Worm (Caenorhabditis elegans) whole organism, mixed stage, embryonic: ENCODE results near the gene srh-52.

Source experiments
- M03D4.4 ChIP-seq: sonication (generic microtip); optimal IDR thresholded peaks from 2 replicates; lab custom pipeline; 2017; ENCODE audit warnings: mild to moderate bottlenecking, missing genetic modification characterization, missing compliant biosample characterization
- bed-3 ChIP-seq: fragments of 200-800 bp; sonication (Bioruptor generic); optimal IDR thresholded peaks from 3 replicates; lab custom pipeline; 2018; ENCODE audit warnings: mild to moderate bottlenecking, missing genetic modification characterization, moderate library complexity, missing compliant biosample characterization
- blmp-1 ChIP-seq: fragments of 150-350 bp; optimal IDR thresholded peaks from 2 replicates; lab custom pipeline; 2014; ENCODE audit warnings: missing biosample characterization, missing genetic modification characterization
- ceh-39 ChIP-seq: fragments of 150-350 bp; optimal IDR thresholded peaks from 2 replicates; lab custom pipeline; 2014; ENCODE audit warnings: missing biosample characterization, missing genetic modification characterization
- ceh-43 ChIP-seq: fragments of 200-800 bp; sonication (Bioruptor generic); optimal IDR thresholded peaks from 2 replicates; lab custom pipeline; 2018; ENCODE audit warnings: mild to moderate bottlenecking, missing genetic modification characterization, moderate library complexity, missing compliant biosample characterization
- ceh-83 ChIP-seq: fragments of 200-800 bp; sonication (Bioruptor generic); optimal IDR thresholded peaks from 2 replicates; lab custom pipeline; 2018; ENCODE audit warnings: mild to moderate bottlenecking, missing genetic modification characterization, missing compliant biosample characterization
- ces-1 ChIP-seq: fragments of 150-350 bp; optimal IDR thresholded peaks from 2 replicates; lab custom pipeline; 2014; ENCODE audit warnings: missing biosample characterization, missing genetic modification reagents, missing genetic modification characterization
- cnd-1 ChIP-seq: fragments of 200-800 bp; sonication (Bioruptor generic); optimal IDR thresholded peaks from 2 replicates; lab custom pipeline; 2018; ENCODE audit warnings: mild to moderate bottlenecking, missing genetic modification characterization, missing compliant biosample characterization
- elt-1 ChIP-seq: sonication (generic microtip); optimal IDR thresholded peaks from 2 replicates; lab custom pipeline; 2017; ENCODE audit warnings: missing genetic modification characterization, mild to moderate bottlenecking, missing compliant biosample characterization, antibody characterized with exemption, moderate library complexity, borderline replicate concordance; ENCODE audit not compliant: insufficient read depth
- elt-3 ChIP-seq: fragments of 150-350 bp; optimal IDR thresholded peaks from 2 replicates; lab custom pipeline; 2014; ENCODE audit warnings: missing biosample characterization, missing genetic modification characterization
- flh-1 ChIP-seq: fragments of 200-800 bp; sonication (Bioruptor generic); optimal IDR thresholded peaks from 2 replicates; lab custom pipeline; 2018; ENCODE audit warnings: mild to moderate bottlenecking, missing genetic modification characterization, moderate library complexity, missing compliant biosample characterization
- ham-2 ChIP-seq: fragments of 200-800 bp; sonication (Bioruptor generic); optimal IDR thresholded peaks from 2 replicates; lab custom pipeline; 2018; ENCODE audit warnings: mild to moderate bottlenecking, missing genetic modification characterization, missing compliant biosample characterization
- hlh-1 ChIP-seq: fragments of 150-350 bp; optimal IDR thresholded peaks from 2 replicates; lab custom pipeline; 2014; ENCODE audit warnings: missing biosample characterization, missing genetic modification reagents, missing genetic modification characterization
- lin-13 ChIP-seq: fragments of 150-350 bp; optimal IDR thresholded peaks from 2 replicates; lab custom pipeline; 2014; ENCODE audit warnings: missing biosample characterization, missing genetic modification characterization
- lin-32 ChIP-seq: fragments of 200-800 bp; sonication (Bioruptor generic); optimal IDR thresholded peaks from 2 replicates; lab custom pipeline; 2018; ENCODE audit warnings: mild to moderate bottlenecking, missing genetic modification characterization, missing compliant biosample characterization
- lsy-2 ChIP-seq: fragments of 150-350 bp; optimal IDR thresholded peaks from 2 replicates; lab custom pipeline; 2014; ENCODE audit warnings: missing biosample characterization, missing genetic modification characterization
- mep-1 ChIP-seq: fragments of 150-350 bp; optimal IDR thresholded peaks from 2 replicates; lab custom pipeline; 2017; ENCODE audit warnings: missing biosample characterization, missing genetic modification reagents, missing genetic modification characterization, inconsistent platforms
- nhr-12 ChIP-seq: fragments of 150-350 bp; optimal IDR thresholded peaks from 2 replicates; lab custom pipeline; 2014; ENCODE audit warnings: missing biosample characterization, missing genetic modification characterization
- nhr-2 ChIP-seq: fragments of 150-350 bp; optimal IDR thresholded peaks from 2 replicates; lab custom pipeline; 2014; ENCODE audit warnings: missing biosample characterization, missing genetic modification characterization
- nhr-237 ChIP-seq: fragments of 150-350 bp; optimal IDR thresholded peaks from 2 replicates; lab custom pipeline; 2014; ENCODE audit warnings: missing biosample characterization, missing genetic modification characterization
- nhr-76 ChIP-seq: sonication (generic microtip); optimal IDR thresholded peaks from 2 replicates; lab custom pipeline; 2017; ENCODE audit warnings: missing biosample characterization, missing genetic modification characterization
- pha-4 ChIP-seq: fragments of 150-350 bp; optimal IDR thresholded peaks from 2 replicates; lab custom pipeline; 2018; ENCODE audit warnings: missing biosample characterization, missing genetic modification reagents, missing genetic modification characterization
- sem-2 ChIP-seq: fragments of 200-800 bp; sonication (Bioruptor generic); optimal IDR thresholded peaks from 2 replicates; lab custom pipeline; 2018; ENCODE audit warnings: mild to moderate bottlenecking, missing genetic modification characterization, missing compliant biosample characterization
- snpc-4 ChIP-seq: fragments of 150-350 bp; optimal IDR thresholded peaks from 2 replicates; lab custom pipeline; 2014; ENCODE audit warnings: missing biosample characterization, missing genetic modification characterization
- sptf-1 ChIP-seq: sonication (generic microtip); optimal IDR thresholded peaks from 2 replicates; lab custom pipeline; 2017; ENCODE audit warnings: mild to moderate bottlenecking, missing genetic modification characterization, moderate library complexity, missing compliant biosample characterization
- tbx-8 ChIP-seq: fragments of 200-800 bp; sonication (Bioruptor generic); optimal IDR thresholded peaks from 2 replicates; lab custom pipeline; 2018; ENCODE audit warnings: mild to moderate bottlenecking, missing genetic modification characterization, moderate library complexity, missing compliant biosample characterization
- unc-120 ChIP-seq: sonication (generic microtip); optimal IDR thresholded peaks from 2 replicates; lab custom pipeline; 2017; ENCODE audit warnings: missing genetic modification characterization, missing compliant biosample characterization; ENCODE audit not compliant: poor library complexity, severe bottlenecking
- unc-39 ChIP-seq: fragments of 150-350 bp; optimal IDR thresholded peaks from 2 replicates; lab custom pipeline; 2014; ENCODE audit warnings: missing biosample characterization, missing genetic modification characterization
- unc-62 ChIP-seq: fragments of 150-350 bp; optimal IDR thresholded peaks from 2 replicates; lab custom pipeline; 2014; ENCODE audit warnings: missing biosample characterization, missing genetic modification reagents, missing genetic modification characterization
- zip-8 ChIP-seq: fragments of 150-350 bp; optimal IDR thresholded peaks from 2 replicates; lab custom pipeline; 2014; ENCODE audit warnings: missing biosample characterization, missing genetic modification characterization
- ztf-11 ChIP-seq: fragments of 150-350 bp; optimal IDR thresholded peaks from 2 replicates; lab custom pipeline; 2014; ENCODE audit warnings: missing biosample characterization, missing genetic modification characterization

The srh-52 gene

DNA sequence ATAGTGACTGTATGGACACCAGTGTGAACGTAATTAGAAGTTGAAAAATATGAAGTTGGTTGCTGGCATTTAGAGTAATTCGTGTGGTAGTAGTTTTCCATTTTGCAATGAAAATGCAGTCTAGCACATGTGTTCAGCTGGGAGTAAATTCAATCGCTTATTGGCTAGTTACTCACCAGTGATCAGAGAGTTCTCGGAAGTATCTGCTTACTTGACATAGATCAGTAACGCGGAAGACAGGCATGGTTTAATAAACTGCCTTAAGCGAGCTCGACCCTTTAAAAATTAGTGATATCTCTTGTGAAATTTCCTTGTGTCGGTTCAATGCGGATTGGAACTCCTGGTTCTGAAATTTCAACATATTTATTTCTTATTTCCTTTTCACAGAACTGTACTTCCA, at the start of gene srh-52:
srh-52 (minus strand) TSS at position 101 of the 400 bp plus-strand sequence.
- TF ChIP-seq ztf-11 (tag; lab: Kevin White, UChicago): no peak
- TF ChIP-seq zip-8 (tag; lab: Kevin White, UChicago): no peak
- TF ChIP-seq nhr-237 (tag; lab: Kevin White, UChicago): no peak
- no peak for TF ChIP-seq unc-62 (GFP tag; lab: Kevin White, UChicago)
- TF ChIP-seq hlh-1 (tag; lab: Kevin White, UChicago): no peak
- TF ChIP-seq tbx-8 (GFP tag; lab: Kevin White, UChicago): no peak
- TF ChIP-seq flh-1 (GFP tag; lab: Kevin White, UChicago): no peak
- TF ChIP-seq M03D4.4 (tag; lab: Kevin White, UChicago): no peak

DNA sequence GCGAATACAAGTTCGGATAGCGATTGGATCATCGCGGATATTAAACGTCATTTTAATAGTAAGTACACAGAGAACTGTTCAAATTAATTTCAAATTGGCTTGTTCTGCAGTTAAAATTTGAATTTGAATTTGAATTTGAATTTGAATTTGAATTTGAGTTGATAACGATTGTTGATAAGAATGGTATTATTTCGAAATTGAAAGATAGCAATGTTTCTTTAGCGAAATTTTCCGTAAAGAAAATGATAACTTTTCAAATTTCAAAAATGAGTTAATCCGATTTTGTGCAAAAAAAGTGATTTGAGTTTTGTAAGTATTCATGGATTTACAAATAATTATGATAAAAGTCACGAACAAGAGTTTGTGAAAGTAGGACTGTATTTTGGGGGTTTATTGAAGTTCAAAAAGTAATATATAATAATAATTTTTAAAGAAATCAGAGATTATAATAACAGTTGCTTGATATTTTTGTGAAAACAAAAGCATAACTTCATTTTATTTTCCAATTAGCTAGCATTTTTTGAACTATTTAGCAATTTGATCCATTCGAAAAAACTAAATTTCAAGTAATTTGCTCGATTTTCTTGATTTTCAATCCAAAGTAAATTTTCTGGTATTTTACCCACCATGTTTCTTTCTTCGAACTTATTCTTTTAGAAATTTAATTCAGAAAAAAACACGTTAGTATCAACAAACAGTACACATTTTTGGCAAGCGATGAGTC, 49.4 kb upstream of the srh-52 start, which contains the start of gene Y36E3A.2:
Y36E3A.2 (plus strand) TSS at position 674 of the 724 bp plus-strand sequence.
- TF ChIP-seq ham-2 (GFP tag; lab: Kevin White, UChicago) (no peak), bed-3 (GFP tag; lab: Kevin White, UChicago) (no peak), nhr-12 (tag; lab: Kevin White, UChicago) (no peak), nhr-76 (tag; lab: Kevin White, UChicago) (no peak), snpc-4 (tag; lab: Kevin White, UChicago) (no peak), sem-2 (GFP tag; lab: Kevin White, UChicago) (no peak), lsy-2 (tag; lab: Kevin White, UChicago) (no peak), ceh-43 (no peak), mep-1 (no peak), blmp-1 (tag; lab: Kevin White, UChicago) (no peak), unc-62 (GFP tag; lab: Kevin White, UChicago) (no peak), ces-1 (no peak)

DNA sequence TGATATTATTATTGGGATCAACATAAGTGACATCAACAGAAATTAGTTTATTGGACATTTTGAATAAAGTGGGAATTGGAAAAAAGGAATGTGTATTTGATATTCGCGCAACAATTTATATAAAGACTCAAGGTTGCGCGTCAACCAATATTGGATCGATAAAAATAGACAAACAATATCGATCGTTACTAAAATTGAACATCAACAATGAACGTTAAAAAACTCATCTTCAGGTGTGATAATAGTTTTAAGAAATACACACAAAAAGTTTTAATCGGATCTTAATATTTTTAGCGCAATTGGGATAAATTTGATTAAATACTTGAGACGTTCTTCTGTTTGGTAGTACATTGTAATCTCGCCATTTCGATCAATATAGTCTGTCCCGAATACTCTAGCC, 47.5 kb upstream of the srh-52 start, which contains the start of gene fbxa-104:
fbxa-104 (minus strand) TSS at position 83 of the 400 bp plus-strand sequence.
- TF ChIP-seq ces-1: no peak
- TF ChIP-seq unc-62 (GFP tag; lab: Kevin White, UChicago): no peak
- no peak for TF ChIP-seq mep-1
- no peak for TF ChIP-seq elt-3 (tag; lab: Kevin White, UChicago)
- no peak for TF ChIP-seq lin-32
- TF ChIP-seq unc-120 (tag; lab: Kevin White, UChicago): no peak
- TF ChIP-seq M03D4.4 (tag; lab: Kevin White, UChicago): no peak
- no peak for TF ChIP-seq ceh-39 (tag; lab: Kevin White, UChicago)
- TF ChIP-seq elt-1 (tag; lab: Kevin White, UChicago): no peak
- no peak for TF ChIP-seq lin-13 (tag; lab: Kevin White, UChicago)
- no peak for TF ChIP-seq unc-39 (tag; lab: Kevin White, UChicago)
- TF ChIP-seq ceh-43: no peak
- no peak for TF ChIP-seq sptf-1
- no peak for TF ChIP-seq hlh-1 (tag; lab: Kevin White, UChicago)
- no peak for TF ChIP-seq flh-1 (GFP tag; lab: Kevin White, UChicago)
- TF ChIP-seq, all 35 proteins: peak for 0

DNA sequence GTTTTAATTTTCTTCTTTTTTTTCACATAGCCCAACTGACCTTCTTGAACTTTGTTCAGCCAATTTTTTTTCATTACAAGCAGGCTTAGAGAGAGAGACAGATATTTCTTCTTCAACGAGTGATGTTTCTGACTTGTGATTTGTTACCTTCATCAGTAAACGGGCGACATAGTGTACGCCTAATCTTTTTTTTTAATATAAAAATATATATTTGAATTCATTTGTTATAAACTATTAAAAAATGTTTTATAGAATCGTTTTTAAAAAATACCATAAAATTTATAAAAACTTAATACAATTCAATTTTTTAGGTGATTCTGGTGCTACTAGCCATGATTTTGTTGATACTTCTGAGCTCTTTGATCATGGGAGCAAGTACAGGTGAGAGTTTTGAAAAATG, 41.7 kb upstream of the srh-52 start, which contains the start of gene T06E6.10:
T06E6.10 (plus strand) TSS at position 301 of the 400 bp plus-strand sequence.
- TF ChIP-seq mep-1: no peak
- TF ChIP-seq ham-2 (GFP tag; lab: Kevin White, UChicago): no peak
- TF ChIP-seq hlh-1 (tag; lab: Kevin White, UChicago): no peak
- TF ChIP-seq ceh-43: no peak
- no peak for TF ChIP-seq flh-1 (GFP tag; lab: Kevin White, UChicago)
- TF ChIP-seq nhr-2: no peak
- no peak for TF ChIP-seq nhr-237 (tag; lab: Kevin White, UChicago)
- TF ChIP-seq elt-3 (tag; lab: Kevin White, UChicago): no peak

DNA sequence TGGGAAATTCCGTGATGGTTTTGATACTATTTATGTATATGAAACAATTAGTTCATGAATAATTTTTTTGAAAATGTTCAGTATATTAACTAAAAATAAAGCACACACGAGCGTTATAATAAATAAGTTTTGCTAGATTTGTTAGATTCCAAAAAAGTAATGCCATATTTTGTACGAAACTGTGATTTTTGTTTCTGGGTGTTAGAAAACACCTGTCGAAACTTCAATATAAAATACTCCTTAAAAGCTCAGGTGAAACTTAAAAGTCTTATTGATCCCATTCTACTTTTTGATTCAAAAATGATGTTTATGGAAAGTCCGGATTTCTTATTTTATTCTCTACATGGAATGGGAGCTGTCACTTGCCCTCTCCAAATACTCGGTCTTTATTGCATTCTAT, 39.8 kb upstream of the srh-52 start, which contains the start of gene srh-265:
srh-265 (plus strand) TSS at position 301 of the 400 bp plus-strand sequence.
- TF ChIP-seq flh-1 (GFP tag; lab: Kevin White, UChicago) (no peak), nhr-12 (tag; lab: Kevin White, UChicago) (no peak), cnd-1 (tag; lab: Kevin White, UChicago) (no peak), ceh-39 (tag; lab: Kevin White, UChicago) (no peak), bed-3 (GFP tag; lab: Kevin White, UChicago) (no peak), sem-2 (GFP tag; lab: Kevin White, UChicago) (no peak), zip-8 (tag; lab: Kevin White, UChicago) (no peak), hlh-1 (tag; lab: Kevin White, UChicago) (no peak), lsy-2 (tag; lab: Kevin White, UChicago) (no peak), ztf-11 (tag; lab: Kevin White, UChicago) (no peak), ces-1 (no peak), elt-1 (tag; lab: Kevin White, UChicago) (no peak), tbx-8 (GFP tag; lab: Kevin White, UChicago) (no peak), pha-4 (tag; lab: Kevin White, UChicago) (no peak), ceh-83 (GFP tag; lab: Kevin White, UChicago) (no peak), lin-32 (no peak), M03D4.4 (tag; lab: Kevin White, UChicago) (no peak), blmp-1 (tag; lab: Kevin White, UChicago) (no peak), nhr-76 (tag; lab: Kevin White, UChicago) (no peak), ceh-43 (no peak)
